Fruit fly (Drosophila melanogaster): ENCODE data around the gene nAChRbeta3.

DNA sequence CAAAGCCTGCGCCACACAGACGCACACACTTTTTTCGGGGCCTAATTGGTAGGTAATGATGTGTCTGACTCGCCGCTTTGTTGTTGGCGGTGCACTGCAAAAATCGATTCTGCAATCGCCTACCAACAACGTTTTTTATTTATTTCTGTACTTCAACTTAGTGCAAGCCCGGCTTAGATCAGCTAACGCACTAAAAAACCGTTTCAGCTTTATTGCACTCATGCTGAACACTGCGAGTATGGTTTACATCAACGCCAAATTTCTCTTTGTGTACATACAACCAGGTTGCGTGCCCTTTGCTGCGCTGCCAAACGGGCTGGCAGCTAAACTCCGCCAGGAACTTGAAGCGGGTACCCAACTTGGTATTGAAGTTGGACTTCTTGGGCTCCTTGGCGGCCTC is 14.7 kb upstream of the nAChRbeta3 start:
- no peak for TF ChIP-seq HHEX (GFP tag; optimal IDR thresholded peaks at IDR 0.05)
- TF ChIP-seq sim (GFP tag; IDR thresholded peaks at IDR 0.05) = no peak
- TF ChIP-seq zen2 (GFP tag; IDR thresholded peaks at IDR 0.05; ENCODE audit: partially characterized antibody) = no peak
- TF ChIP-seq Neu2 (GFP tag; optimal IDR thresholded peaks at IDR 0.05; ENCODE audit: borderline replicate concordance) = no peak
- TF ChIP-seq CG10462 (GFP tag; optimal IDR thresholded peaks at IDR 0.05) = no peak
- TF ChIP-seq Dll (GFP tag; IDR thresholded peaks at IDR 0.05; ENCODE audit: partially characterized antibody) = no peak
- no peak for TF ChIP-seq cg (GFP tag; optimal IDR thresholded peaks at IDR 0.05)
- no peak for TF ChIP-seq fru (optimal IDR thresholded peaks at IDR 0.05)
- no peak for TF ChIP-seq ase (GFP tag; IDR thresholded peaks at IDR 0.05)
- no peak for TF ChIP-seq CG31365 (tag; optimal IDR thresholded peaks at IDR 0.05)
- peak; percentile 53; the same call in 1 of the 2 replicates for TF ChIP-seq CG17328 (GFP tag; IDR thresholded peaks at IDR 0.05)

Data from whole organism, embryonic.